Fruit fly (Drosophila melanogaster) whole organism, embryonic: Measurements from ENCODE around the gene CG34282.
A peak's percentile ranks its signal among the peaks of the same experiment; 100 is the strongest.

Experiments used
- CG10274 ChIP-seq: fragments of 200-800 bp; sonication (Bioruptor generic); optimal IDR thresholded peaks from 3 replicates; lab custom pipeline; 2017; ENCODE audit warnings: missing biosample characterization, mild to moderate bottlenecking, missing genetic modification characterization
- CG10979 ChIP-seq: fragments of 200-800 bp; sonication (Bioruptor generic); optimal IDR thresholded peaks from 2 replicates; lab custom pipeline; 2018; ENCODE audit warnings: missing biosample characterization, mild to moderate bottlenecking, missing genetic modification characterization, moderate library complexity
- CG11456 ChIP-seq: fragments of 200-800 bp; sonication (Bioruptor generic); IDR thresholded peaks from 3 replicates; pipeline ENCODE4 v1.3.6; 2022; ENCODE audit warnings: missing biosample characterization, missing genetic modification characterization
- CG12659 ChIP-seq: fragments of 200-800 bp; sonication (Bioruptor generic); optimal IDR thresholded peaks from 3 replicates; lab custom pipeline; 2017; ENCODE audit warnings: mild to moderate bottlenecking, missing biosample characterization, missing genetic modification reagents, missing genetic modification characterization
- CG13287 ChIP-seq: fragments of 200-800 bp; sonication (Bioruptor generic); IDR thresholded peaks from 2 replicates; pipeline ENCODE4 v1.3.6; 2022; ENCODE audit warnings: missing biosample characterization, missing genetic modification characterization; ENCODE audit not compliant: partially characterized antibody
- CG13424 ChIP-seq: fragments of 200-800 bp; sonication (Bioruptor generic); optimal IDR thresholded peaks from 2 replicates; lab custom pipeline; 2019; ENCODE audit warnings: missing biosample characterization, mild to moderate bottlenecking, missing genetic modification characterization, moderate library complexity
- CG14050 ChIP-seq: fragments of 200-800 bp; sonication (Bioruptor generic); IDR thresholded peaks from 3 replicates; pipeline ENCODE4 v1.3.6; 2022; ENCODE audit warnings: missing biosample characterization, missing genetic modification characterization
- CG14441 ChIP-seq: fragments of 200-800 bp; sonication (Bioruptor generic); IDR thresholded peaks from 2 replicates; pipeline ENCODE4 v1.3.6; 2022; ENCODE audit warnings: missing biosample characterization, missing genetic modification characterization
- CG15011 ChIP-seq: fragments of 200-800 bp; sonication (Bioruptor generic); optimal IDR thresholded peaks from 3 replicates; lab custom pipeline; 2018; ENCODE audit warnings: missing biosample characterization, mild to moderate bottlenecking, missing genetic modification characterization
- CG31224 ChIP-seq: fragments of 200-800 bp; sonication (Bioruptor generic); IDR thresholded peaks from 2 replicates; pipeline ENCODE4 v1.3.6; 2022; ENCODE audit warnings: missing biosample characterization, missing genetic modification characterization
- CG32532 ChIP-seq: fragments of 200-800 bp; sonication (Bioruptor generic); IDR thresholded peaks from 2 replicates; pipeline ENCODE4 v1.3.6; 2022; ENCODE audit warnings: missing biosample characterization, missing genetic modification characterization
- CG3281 ChIP-seq: fragments of 200-800 bp; sonication (Bioruptor generic); optimal IDR thresholded peaks from 3 replicates; lab custom pipeline; 2017; ENCODE audit warnings: missing biosample characterization, mild to moderate bottlenecking, missing genetic modification characterization
- CG33557 ChIP-seq: fragments of 200-800 bp; sonication (Bioruptor generic); optimal IDR thresholded peaks from 2 replicates; lab custom pipeline; 2019; ENCODE audit warnings: missing biosample characterization, mild to moderate bottlenecking, missing genetic modification characterization, moderate library complexity
- CG4404 ChIP-seq: fragments of 200-800 bp; sonication (Bioruptor generic); IDR thresholded peaks from 2 replicates; pipeline ENCODE4 v1.3.6; 2022; ENCODE audit warnings: missing biosample characterization, missing genetic modification characterization
- CG4820 ChIP-seq: fragments of 200-800 bp; sonication (Bioruptor generic); optimal IDR thresholded peaks from 3 replicates; lab custom pipeline; 2016; ENCODE audit warnings: missing biosample characterization, missing genetic modification characterization
- CG9876 ChIP-seq: fragments of 200-800 bp; sonication (Bioruptor generic); optimal IDR thresholded peaks from 2 replicates; lab custom pipeline; 2016; ENCODE audit warnings: missing biosample characterization, missing genetic modification characterization
- CG9932 ChIP-seq: fragments of 200-800 bp; sonication (Bioruptor generic); IDR thresholded peaks from 2 replicates; pipeline ENCODE4 v1.3.6; 2022; ENCODE audit warnings: missing biosample characterization, missing genetic modification characterization
- Deaf1 ChIP-seq: fragments of 200-800 bp; optimal IDR thresholded peaks from 3 replicates; lab custom pipeline; 2019; ENCODE audit warnings: missing biosample characterization, mild to moderate bottlenecking, missing genetic modification characterization, moderate library complexity
- HLH3B ChIP-seq: fragments of 200-800 bp; sonication (Bioruptor generic); IDR thresholded peaks from 2 replicates; pipeline ENCODE4 v1.3.6; 2022; ENCODE audit warnings: missing biosample characterization, missing genetic modification characterization
- HLH54F ChIP-seq: fragments of 200-800 bp; sonication (Bioruptor generic); optimal IDR thresholded peaks from 3 replicates; lab custom pipeline; 2016; ENCODE audit warnings: missing biosample characterization, missing genetic modification characterization
- HLHmδ ChIP-seq: fragments of 200-800 bp; sonication (Bioruptor generic); optimal IDR thresholded peaks from 2 replicates; lab custom pipeline; 2018; ENCODE audit warnings: missing biosample characterization, mild to moderate bottlenecking, missing genetic modification characterization, moderate library complexity
- MBD-R2 ChIP-seq: fragments of 200-800 bp; sonication (Bioruptor generic); IDR thresholded peaks from 2 replicates; pipeline ENCODE4 v1.3.6; 2022; ENCODE audit warnings: missing biosample characterization, missing genetic modification characterization
- NFAT ChIP-seq: fragments of 200-800 bp; sonication (Bioruptor generic); IDR thresholded peaks from 2 replicates; pipeline ENCODE4 v1.3.6; 2022; ENCODE audit warnings: missing biosample characterization, missing genetic modification characterization
- Neu2 ChIP-seq: fragments of 200-800 bp; sonication (Bioruptor generic); optimal IDR thresholded peaks from 3 replicates; lab custom pipeline; 2016; ENCODE audit warnings: missing biosample characterization, missing genetic modification characterization, borderline replicate concordance
- Sox102F ChIP-seq: fragments of 200-800 bp; sonication (Bioruptor generic); optimal IDR thresholded peaks from 2 replicates; lab custom pipeline; 2018; ENCODE audit warnings: missing biosample characterization, mild to moderate bottlenecking, missing genetic modification characterization, moderate library complexity
- Ssrp ChIP-seq: fragments of 200-800 bp; sonication (Bioruptor generic); optimal IDR thresholded peaks from 2 replicates; lab custom pipeline; 2018; ENCODE audit warnings: missing biosample characterization, mild to moderate bottlenecking, missing genetic modification characterization, moderate library complexity
- chinmo ChIP-seq: fragments of 200-800 bp; sonication (Bioruptor generic); IDR thresholded peaks from 4 replicates; pipeline ENCODE4 v1.3.6; 2022; ENCODE audit warnings: missing biosample characterization, missing genetic modification characterization; ENCODE audit not compliant: partially characterized antibody
- crc ChIP-seq: fragments of 200-800 bp; sonication (Bioruptor generic); optimal IDR thresholded peaks from 2 replicates; lab custom pipeline; 2016; ENCODE audit warnings: missing biosample characterization, missing genetic modification characterization
- da ChIP-seq: fragments of 200-800 bp; sonication (Bioruptor generic); optimal IDR thresholded peaks from 2 replicates; lab custom pipeline; 2016; ENCODE audit warnings: missing biosample characterization, missing genetic modification characterization
- dimm ChIP-seq: fragments of 200-800 bp; sonication (Bioruptor generic); IDR thresholded peaks from 2 replicates; pipeline ENCODE4 v1.3.6; 2022; ENCODE audit warnings: missing biosample characterization, missing genetic modification characterization
- ftz-f1 ChIP-seq: fragments of 200-800 bp; sonication (Bioruptor generic); optimal IDR thresholded peaks from 2 replicates; lab custom pipeline; 2016; ENCODE audit warnings: missing biosample characterization, missing genetic modification characterization
- fu2 ChIP-seq: fragments of 200-800 bp; sonication (Bioruptor generic); optimal IDR thresholded peaks from 2 replicates; lab custom pipeline; 2016; ENCODE audit warnings: missing biosample characterization, missing genetic modification characterization
- gfzf ChIP-seq: fragments of 200-800 bp; sonication (Bioruptor generic); optimal IDR thresholded peaks from 2 replicates; lab custom pipeline; 2016; ENCODE audit warnings: missing biosample characterization, mild to moderate bottlenecking, missing genetic modification characterization, moderate library complexity
- ham ChIP-seq: fragments of 200-800 bp; sonication (Bioruptor generic); IDR thresholded peaks from 2 replicates; pipeline ENCODE4 v1.3.6; 2022; ENCODE audit warnings: missing biosample characterization, missing genetic modification characterization
- insv ChIP-seq, 2 experiments: fragments of 200-800 bp; sonication (Bioruptor generic); optimal IDR thresholded peaks; 3 replicates each; lab custom pipeline; 2016 to 2018; ENCODE audit warnings: missing biosample characterization in 2 of 2, missing genetic modification characterization in 2 of 2
- lov ChIP-seq, 2 experiments: fragments of 200-800 bp in 1 of 2; fragments of >200 bp in 1 of 2; sonication (Bioruptor generic) in 1 of 2; IDR thresholded peaks in 1 of 2; optimal IDR thresholded peaks in 1 of 2; 2 replicates in 1 of 2; 3 replicates in 1 of 2; pipeline versions ENCODE4 v1.3.6 to Lab custom; 2017 to 2022; ENCODE audit warnings: missing biosample characterization in 1 of 2, missing genetic modification characterization in 1 of 2
- nerfin-2 ChIP-seq: fragments of 200-800 bp; sonication (Bioruptor generic); IDR thresholded peaks from 2 replicates; pipeline ENCODE4 v1.3.6; 2022; ENCODE audit warnings: missing biosample characterization, missing genetic modification characterization; ENCODE audit not compliant: partially characterized antibody
- odd ChIP-seq: fragments of 200-800 bp; sonication (Bioruptor generic); optimal IDR thresholded peaks from 2 replicates; lab custom pipeline; 2017; ENCODE audit warnings: missing biosample characterization, mild to moderate bottlenecking, missing genetic modification characterization
- otp ChIP-seq: fragments of 200-800 bp; sonication (Bioruptor generic); IDR thresholded peaks from 3 replicates; pipeline ENCODE4, ENCODE4 v1.3.6; 2022; ENCODE audit warnings: missing biosample characterization, missing genetic modification characterization
- pan ChIP-seq, 4 experiments: fragments of >200 bp in 3 of 4; fragments of 200-800 bp in 1 of 4; sonication (Bioruptor generic) in 1 of 4; optimal IDR thresholded peaks in 3 of 4; IDR thresholded peaks in 1 of 4; 2 replicates each; pipeline versions ENCODE4 v1.3.6 to Lab custom; 2017 to 2022; ENCODE audit warnings: missing biosample characterization in 2 of 4, missing genetic modification characterization in 2 of 4, mixed read lengths in 1 of 4
- rib ChIP-seq: fragments of 200-800 bp; sonication (Bioruptor generic); IDR thresholded peaks from 2 replicates; pipeline ENCODE4 v1.3.6; 2022; ENCODE audit warnings: missing biosample characterization, missing genetic modification characterization
- sim ChIP-seq: fragments of 200-800 bp; sonication (Bioruptor generic); IDR thresholded peaks from 2 replicates; pipeline ENCODE4 v1.3.6; 2022; ENCODE audit warnings: missing biosample characterization, missing genetic modification characterization
- sna ChIP-seq: fragments of 200-800 bp; sonication (Bioruptor generic); IDR thresholded peaks from 2 replicates; pipeline ENCODE4 v1.3.6; 2022; ENCODE audit warnings: missing biosample characterization, missing genetic modification characterization; ENCODE audit not compliant: partially characterized antibody
- ssp ChIP-seq: fragments of 200-800 bp; sonication (Bioruptor generic); IDR thresholded peaks from 2 replicates; pipeline ENCODE4 v1.3.6; 2022; ENCODE audit warnings: missing biosample characterization, missing genetic modification characterization
- stc ChIP-seq: fragments of 200-800 bp; sonication (Bioruptor generic); IDR thresholded peaks from 2 replicates; pipeline ENCODE4 v1.3.6; 2022; ENCODE audit warnings: missing biosample characterization, missing genetic modification characterization
- tll ChIP-seq, 2 experiments: fragments of 200-800 bp in 1 of 2; fragments of >200 bp in 1 of 2; sonication (Bioruptor generic) in 1 of 2; optimal IDR thresholded peaks; 2 replicates each; lab custom pipeline; 2017 to 2019; ENCODE audit warnings: missing biosample characterization in 2 of 2, missing genetic modification characterization in 2 of 2, mild to moderate bottlenecking in 1 of 2, moderate library complexity in 1 of 2
- vvl ChIP-seq: fragments of 200-800 bp; sonication (Bioruptor generic); IDR thresholded peaks from 2 replicates; pipeline ENCODE4 v1.3.6; 2022; ENCODE audit warnings: missing biosample characterization, missing genetic modification characterization
- wek ChIP-seq: fragments of 200-800 bp; sonication (Bioruptor generic); optimal IDR thresholded peaks from 3 replicates; lab custom pipeline; 2018; ENCODE audit warnings: missing biosample characterization, mild to moderate bottlenecking, missing genetic modification characterization, moderate library complexity

The CG34282 gene

dm6 chr3R:18743270-18743922 is 48.3 kb downstream of the CG34282 start, which contains the start of gene Mekk1 (continued):
- TF ChIP-seq CG4404 (GFP tag; lab: Robert Waterston, UW) (no peak), CG13424 (tag; lab: Kevin White, UChicago) (peak; percentile 74), ftz-f1 (GFP tag; lab: Kevin White, UChicago) (no peak), stc (GFP tag; lab: Robert Waterston, UW) (no peak), odd (GFP tag; lab: Kevin White, UChicago) (no peak), CG15011 (no peak), CG4820 (GFP tag; lab: Kevin White, UChicago) (no peak), da (GFP tag; lab: Kevin White, UChicago) (no peak), CG12659 (GFP tag; lab: Kevin White, UChicago) (peak; percentile 60), CG14050 (GFP tag; lab: Robert Waterston, UW) (0 out of 3 replicates have a peak, but pooled peaks have one; percentile 26), wek (GFP tag; lab: Kevin White, UChicago) (no peak), CG9932 (peak; percentile 76), ssp (GFP tag; lab: Robert Waterston, UW) (no peak), lov (optimal IDR thresholded peaks at IDR 0.05; lab: Kevin White, UChicago) (no peak), lov (GFP tag; IDR thresholded peaks at IDR 0.05; lab: Robert Waterston, UW) (no peak), Deaf1 (tag; lab: Kevin White, UChicago) (no peak), CG31224 (GFP tag; lab: Robert Waterston, UW) (0 out of 2 replicates have a peak, but pooled peaks have one; percentile 27), CG14441 (GFP tag; lab: Robert Waterston, UW) (no peak), Neu2 (no peak), HLH3B (GFP tag; lab: Robert Waterston, UW) (no peak), MBD-R2 (GFP tag; lab: Robert Waterston, UW) (no peak), Ssrp (no peak), rib (GFP tag; lab: Robert Waterston, UW) (no peak), insv (GFP tag; optimal IDR thresholded peaks at IDR 0.05; lab: Kevin White, UChicago) (no peak), HLH54F (GFP tag; lab: Kevin White, UChicago) (peak; percentile 67), CG9876 (GFP tag; lab: Kevin White, UChicago) (no peak), CG33557 (GFP tag; lab: Kevin White, UChicago) (no peak), sim (GFP tag; lab: Robert Waterston, UW) (no peak), dimm (GFP tag; lab: Robert Waterston, UW) (no peak), sna (peak; percentile 48; the same call in 1 of the 2 replicates), chinmo (GFP tag; lab: Robert Waterston, UW) (peak; percentile 66; the same call in 1 of the 4 replicates), CG3281 (GFP tag; lab: Kevin White, UChicago) (peak; percentile 59), HLHmδ (GFP tag; lab: Kevin White, UChicago) (no peak), CG10274 (GFP tag; lab: Kevin White, UChicago) (no peak), fu2 (GFP tag; lab: Kevin White, UChicago) (peak; percentile 66), otp (GFP tag; lab: Robert Waterston, UW) (0 out of 3 replicates have a peak, but pooled peaks have one; percentile 25), vvl (GFP tag; lab: Robert Waterston, UW) (no peak), ham (GFP tag; lab: Robert Waterston, UW) (no peak), gfzf (GFP tag; lab: Kevin White, UChicago) (peak; percentile 14), NFAT (no peak), crc (no peak), nerfin-2 (GFP tag; lab: Robert Waterston, UW) (no peak), Sox102F (GFP tag; lab: Kevin White, UChicago) (peak; percentile 47), pan (optimal IDR thresholded peaks at IDR 0.05; lab: Kevin White, UChicago) (no peak), pan (GFP tag; optimal IDR thresholded peaks at IDR 0.05 in 1 of 2, IDR thresholded peaks at IDR 0.05 in 1 of 2) (no peak), CG32532 (no peak), tll (GFP tag; optimal IDR thresholded peaks at IDR 0.05; lab: Kevin White, UChicago) (no peak), CG10979 (peak; percentile 2), CG11456 (GFP tag; lab: Robert Waterston, UW) (no peak), CG13287 (GFP tag; lab: Robert Waterston, UW) (peak; percentile 74)
